Fruit fly (Drosophila melanogaster) Kc167 (cell line): Measurements from ENCODE around the gene CG4313.

ENCODE experiments used
- Myc ChIP-seq: fragments of >200 bp; optimal IDR thresholded peaks from 2 replicates; lab custom pipeline; 2017; ENCODE audit warnings: missing external identifiers
- Sin3A ChIP-seq: fragments of >200 bp; optimal IDR thresholded peaks from 2 replicates; lab custom pipeline; 2018; ENCODE audit warnings: missing external identifiers
- h ChIP-seq: fragments of >200 bp; optimal IDR thresholded peaks from 3 replicates; lab custom pipeline; 2018; ENCODE audit warnings: missing external identifiers
- ttk ChIP-seq: sonication (Bioruptor generic); optimal IDR thresholded peaks from 2 replicates; lab custom pipeline; 2017; ENCODE audit warnings: missing external identifiers

- no peak for TF ChIP-seq Myc (lab: Kevin White, UChicago)
- TF ChIP-seq h (lab: Kevin White, UChicago) = no peak
- no peak for TF ChIP-seq Sin3A (lab: Kevin White, UChicago)
- no peak for TF ChIP-seq ttk (lab: Kevin White, UChicago)
Observed at dm6 chrX:2036800-2037488, 4.7 kb upstream of the CG4313 start.
